Worm (Caenorhabditis elegans): ENCODE data around the gene R05G9.5.

- TF ChIP-seq elt-3 (tag; optimal IDR thresholded peaks at IDR 0.05): no peak
- no peak for TF ChIP-seq egl-5 (tag; optimal IDR thresholded peaks at IDR 0.05)
- TF ChIP-seq aly-2 (tag; optimal IDR thresholded peaks at IDR 0.05): no peak
- no peak for TF ChIP-seq ama-1 (optimal IDR thresholded peaks at IDR 0.05)
- TF ChIP-seq nhr-11 (tag; optimal IDR thresholded peaks at IDR 0.05): no peak
- no peak for TF ChIP-seq ztf-11 (tag; optimal IDR thresholded peaks at IDR 0.05)
Measured at ce11 chrII:6520103-6520502, 20.0 kb upstream of the R05G9.5 start.

Data from whole organism, L3 larva.